Worm (Caenorhabditis elegans): ENCODE results near the gene clc-31.

ce11 chrII:372235-372634 lies 31.9 kb downstream of the clc-31 start:
- TF ChIP-seq ama-1 (optimal IDR thresholded peaks at IDR 0.05) (no peak), pes-1 (GFP tag; IDR thresholded peaks at IDR 0.05) (no peak), hmbx-1 (tag; optimal IDR thresholded peaks at IDR 0.05) (no peak), tbx-11 (GFP tag; IDR thresholded peaks at IDR 0.05) (no peak)
